Fruit fly (Drosophila melanogaster): ENCODE results near the gene NSD.
A peak's percentile ranks its signal among the peaks of the same experiment; 100 is the strongest.
"Not testable (repeated sequence)": the region's sequence is repeated elsewhere in the genome, so short reads cannot be mapped to it uniquely, and the experiment has no call there.

Gene NSD

dm6 chr3R:27937752-27938694 lies at the start of gene NSD, which contains the start of gene BOD1:
Gene NSD (minus strand): TSS chr3R:27937853.
Gene BOD1 (plus strand): TSS chr3R:27938245.
- TF ChIP-seq Myc (optimal IDR thresholded peaks at IDR 0.05) = peak; percentile 88
- TF ChIP-seq Hr83 (GFP tag; optimal IDR thresholded peaks at IDR 0.05; ENCODE audit: poor library complexity, severe bottlenecking) = peak; percentile 78
- TF ChIP-seq HLH106 (tag; optimal IDR thresholded peaks at IDR 0.05) = peak; percentile 67
- TF ChIP-seq Hnf4 (GFP tag; optimal IDR thresholded peaks at IDR 0.05) = no peak
- TF ChIP-seq foxo (GFP tag; optimal IDR thresholded peaks at IDR 0.05) = peak in 1 of 2 experiments; percentile 57
- peak; percentile 23 for TF ChIP-seq rgr (GFP tag; optimal IDR thresholded peaks at IDR 0.05)
- peak; percentile 20 for TF ChIP-seq h (GFP tag; optimal IDR thresholded peaks at IDR 0.05)
- peak; percentile 1 for TF ChIP-seq jim (GFP tag; optimal IDR thresholded peaks at IDR 0.05)
- no peak for TF ChIP-seq Abd-B (GFP tag; optimal IDR thresholded peaks at IDR 0.05)
- TF ChIP-seq Dif (GFP tag; optimal IDR thresholded peaks at IDR 0.05; ENCODE audit: partially characterized antibody) = peak; percentile 11
- TF ChIP-seq pan (optimal IDR thresholded peaks at IDR 0.05) = no peak
- peak; percentile 13 for TF ChIP-seq br (GFP tag; optimal IDR thresholded peaks at IDR 0.05)
- TF ChIP-seq dl (GFP tag; optimal IDR thresholded peaks at IDR 0.05; ENCODE audit: insufficient read depth in 1 of 2, partially characterized antibody in 2 of 2) = no peak
- TF ChIP-seq sv (GFP tag; optimal IDR thresholded peaks at IDR 0.05) = peak; percentile 9

- TF ChIP-seq foxo (GFP tag; optimal IDR thresholded peaks at IDR 0.05) (peak in 1 of 2 experiments; percentile 45), rgr (GFP tag; optimal IDR thresholded peaks at IDR 0.05) (peak; percentile 42), Sp1 (GFP tag; optimal IDR thresholded peaks at IDR 0.05) (peak; percentile 41), Vsx2 (GFP tag; optimal IDR thresholded peaks at IDR 0.05; ENCODE audit: partially characterized antibody) (no peak), usp (GFP tag; optimal IDR thresholded peaks at IDR 0.05) (no peak), h (GFP tag; optimal IDR thresholded peaks at IDR 0.05) (peak; percentile 36), sv (GFP tag; optimal IDR thresholded peaks at IDR 0.05) (peak; percentile 68), CrebA (GFP tag; optimal IDR thresholded peaks at IDR 0.05; ENCODE audit: borderline replicate concordance) (no peak), OdsH (GFP tag; optimal IDR thresholded peaks at IDR 0.05) (peak; percentile 25), fru (GFP tag; optimal IDR thresholded peaks at IDR 0.05) (peak; percentile 21), CG32264 (GFP tag; optimal IDR thresholded peaks at IDR 0.05) (no peak), ey (GFP tag; optimal IDR thresholded peaks at IDR 0.05) (peak; percentile 10), HLH106 (tag; optimal IDR thresholded peaks at IDR 0.05) (peak; percentile 30), Dfd (GFP tag; optimal IDR thresholded peaks at IDR 0.05) (no peak)
These were observed 49.7 kb upstream of the NSD start for dm6 chr3R:27987329-27987728.

dm6 chr3R:27986794-27987193 lies 49.1 kb upstream of the NSD start:
- TF ChIP-seq tai (GFP tag; optimal IDR thresholded peaks at IDR 0.05) (no peak), psq (GFP tag; optimal IDR thresholded peaks at IDR 0.05) (no peak), h (GFP tag; optimal IDR thresholded peaks at IDR 0.05) (no peak), Hr83 (GFP tag; optimal IDR thresholded peaks at IDR 0.05; ENCODE audit: poor library complexity, severe bottlenecking) (no peak), dmrt93B (GFP tag; optimal IDR thresholded peaks at IDR 0.05) (no peak), brk (GFP tag; optimal IDR thresholded peaks at IDR 0.05) (no peak), OdsH (GFP tag; optimal IDR thresholded peaks at IDR 0.05) (no peak)

- TF ChIP-seq Mio, psq, OdsH (GFP tag; optimal IDR thresholded peaks at IDR 0.05): not testable (repeated sequence)
These were observed 25.5 kb upstream of the NSD start, which contains the start of the genes CG31131 and CG4849 for dm6 chr3R:27963119-27963518. Gene CG31131 (minus strand): TSS chr3R:27963219. Gene CG4849 (plus strand): TSS chr3R:27963415.

- TF ChIP-seq dsf (GFP tag; optimal IDR thresholded peaks at IDR 0.05; ENCODE audit: borderline replicate concordance); dmrt93B (GFP tag; optimal IDR thresholded peaks at IDR 0.05); foxo (GFP tag; optimal IDR thresholded peaks at IDR 0.05): not testable (repeated sequence)
These were observed 22.8 kb upstream of the NSD start, which contains the start of gene CG31253 for dm6 chr3R:27960473-27960872. Gene CG31253 (minus strand): TSS chr3R:27960573.
